Fruit fly (Drosophila melanogaster) whole organism, embryonic: ENCODE measurements around the gene Usp30.

ENCODE experiments used
- CG10147 ChIP-seq: fragments of 200-800 bp; sonication (Bioruptor generic); optimal IDR thresholded peaks from 2 replicates; lab custom pipeline; 2019; ENCODE audit warnings: missing biosample characterization, mild to moderate bottlenecking, missing genetic modification characterization, moderate library complexity
- CG10462 ChIP-seq: fragments of 200-800 bp; sonication (Bioruptor generic); optimal IDR thresholded peaks from 2 replicates; lab custom pipeline; 2016; ENCODE audit warnings: missing biosample characterization, missing genetic modification characterization
- CG10654 ChIP-seq: fragments of 200-800 bp; sonication (Bioruptor generic); optimal IDR thresholded peaks from 2 replicates; lab custom pipeline; 2016; ENCODE audit warnings: missing biosample characterization, missing genetic modification characterization
- CG14050 ChIP-seq: fragments of 200-800 bp; sonication (Bioruptor generic); IDR thresholded peaks from 3 replicates; pipeline ENCODE4 v1.3.6; 2022; ENCODE audit warnings: missing biosample characterization, missing genetic modification characterization
- CG1603 ChIP-seq: fragments of 200-800 bp; sonication (Bioruptor generic); optimal IDR thresholded peaks from 2 replicates; lab custom pipeline; 2019; ENCODE audit warnings: missing biosample characterization, mild to moderate bottlenecking, missing genetic modification characterization, moderate library complexity
- CG16813 ChIP-seq: fragments of 200-800 bp; sonication (Bioruptor generic); IDR thresholded peaks from 3 replicates; pipeline ENCODE4 v1.3.6; 2022; ENCODE audit warnings: missing biosample characterization, missing genetic modification characterization; ENCODE audit not compliant: partially characterized antibody
- CG17328 ChIP-seq: fragments of 200-800 bp; sonication (Bioruptor generic); IDR thresholded peaks from 2 replicates; pipeline ENCODE4 v1.3.6; 2022; ENCODE audit warnings: missing biosample characterization, missing genetic modification characterization
- CG2120 ChIP-seq: fragments of 200-800 bp; sonication (Bioruptor generic); optimal IDR thresholded peaks from 3 replicates; lab custom pipeline; 2016; ENCODE audit warnings: missing biosample characterization, missing genetic modification characterization
- CG2199 ChIP-seq: fragments of 200-800 bp; sonication (Bioruptor generic); IDR thresholded peaks from 3 replicates; pipeline ENCODE4 v1.3.6; 2022; ENCODE audit warnings: missing biosample characterization, missing genetic modification characterization
- CG2712 ChIP-seq: fragments of 200-800 bp; optimal IDR thresholded peaks from 3 replicates; lab custom pipeline; 2019; ENCODE audit warnings: missing biosample characterization, mild to moderate bottlenecking, missing genetic modification characterization, moderate library complexity
- CG32532 ChIP-seq: fragments of 200-800 bp; sonication (Bioruptor generic); IDR thresholded peaks from 2 replicates; pipeline ENCODE4 v1.3.6; 2022; ENCODE audit warnings: missing biosample characterization, missing genetic modification characterization
- CG5953 ChIP-seq: fragments of 200-800 bp; sonication (Bioruptor generic); IDR thresholded peaks from 2 replicates; pipeline ENCODE4 v1.3.6; 2022; ENCODE audit warnings: missing biosample characterization, missing genetic modification characterization
- CG6791 ChIP-seq: fragments of 200-800 bp; sonication (Bioruptor generic); IDR thresholded peaks from 3 replicates; pipeline ENCODE4 v1.3.6; 2022; ENCODE audit warnings: missing biosample characterization, missing genetic modification characterization; ENCODE audit not compliant: partially characterized antibody
- CG8359 ChIP-seq: fragments of 200-800 bp; sonication (Bioruptor generic); optimal IDR thresholded peaks from 2 replicates; lab custom pipeline; 2017; ENCODE audit warnings: missing biosample characterization, mild to moderate bottlenecking, missing genetic modification characterization, borderline replicate concordance
- CG9932 ChIP-seq: fragments of 200-800 bp; sonication (Bioruptor generic); IDR thresholded peaks from 2 replicates; pipeline ENCODE4 v1.3.6; 2022; ENCODE audit warnings: missing biosample characterization, missing genetic modification characterization
- D ChIP-seq, 2 experiments: fragments of 200-800 bp in 1 of 2; fragments of >200 bp in 1 of 2; sonication (Bioruptor generic) in 1 of 2; optimal IDR thresholded peaks; 2 replicates in 1 of 2; 3 replicates in 1 of 2; lab custom pipeline; 2017; ENCODE audit warnings: mild to moderate bottlenecking in 1 of 2, missing biosample characterization in 1 of 2, missing genetic modification characterization in 1 of 2, missing genetic modification reagents in 1 of 2
- Dp ChIP-seq: fragments of 200-800 bp; sonication (Bioruptor generic); optimal IDR thresholded peaks from 2 replicates; lab custom pipeline; 2018; ENCODE audit warnings: missing biosample characterization, mild to moderate bottlenecking, missing genetic modification characterization, moderate library complexity
- Eip74EF ChIP-seq, 2 experiments: fragments of 200-800 bp in 1 of 2; fragments of >200 bp in 1 of 2; sonication (Bioruptor generic) in 1 of 2; optimal IDR thresholded peaks; 2 replicates each; lab custom pipeline; 2017 to 2019; ENCODE audit warnings: missing biosample characterization in 2 of 2, missing genetic modification characterization in 2 of 2, mild to moderate bottlenecking in 1 of 2, moderate library complexity in 1 of 2
- Hand ChIP-seq: fragments of 200-800 bp; sonication (Bioruptor generic); optimal IDR thresholded peaks from 2 replicates; lab custom pipeline; 2017; ENCODE audit warnings: mild to moderate bottlenecking, missing biosample characterization, missing genetic modification reagents, missing genetic modification characterization
- Hmr ChIP-seq: fragments of 200-800 bp; sonication (Bioruptor generic); optimal IDR thresholded peaks from 3 replicates; lab custom pipeline; 2017; ENCODE audit warnings: mild to moderate bottlenecking, missing biosample characterization, missing genetic modification reagents, missing genetic modification characterization
- Hr39 ChIP-seq: fragments of >200 bp; optimal IDR thresholded peaks from 2 replicates; lab custom pipeline; 2017
- Hr51 ChIP-seq, 2 experiments: fragments of 200-800 bp; sonication (Bioruptor generic); optimal IDR thresholded peaks; 2 replicates in 1 of 2; 3 replicates in 1 of 2; lab custom pipeline; 2016 to 2018; ENCODE audit warnings: missing biosample characterization in 2 of 2, missing genetic modification characterization in 2 of 2, mild to moderate bottlenecking in 1 of 2, moderate library complexity in 1 of 2
- Hr78 ChIP-seq, 2 experiments: fragments of 200-800 bp in 1 of 2; fragments of >200 bp in 1 of 2; sonication (Bioruptor generic) in 1 of 2; optimal IDR thresholded peaks; 2 replicates each; lab custom pipeline; 2017 to 2019; ENCODE audit warnings: missing biosample characterization in 2 of 2, missing genetic modification characterization in 2 of 2, mild to moderate bottlenecking in 1 of 2, moderate library complexity in 1 of 2
- Meics ChIP-seq: fragments of 200-800 bp; sonication (Bioruptor generic); optimal IDR thresholded peaks from 2 replicates; lab custom pipeline; 2017; ENCODE audit warnings: missing biosample characterization, mild to moderate bottlenecking, missing genetic modification characterization
- Myb ChIP-seq: fragments of 200-800 bp; sonication (Bioruptor generic); optimal IDR thresholded peaks from 2 replicates; lab custom pipeline; 2016; ENCODE audit warnings: missing biosample characterization, missing genetic modification characterization
- PHDP ChIP-seq: fragments of 200-800 bp; sonication (Bioruptor generic); optimal IDR thresholded peaks from 3 replicates; lab custom pipeline; 2018; ENCODE audit warnings: missing biosample characterization, mild to moderate bottlenecking, missing genetic modification characterization, moderate library complexity
- Rfx ChIP-seq: fragments of 200-800 bp; sonication (Bioruptor generic); IDR thresholded peaks from 2 replicates; pipeline ENCODE4 v1.3.6; 2022; ENCODE audit warnings: missing biosample characterization, missing genetic modification characterization
- Rx ChIP-seq: fragments of 200-800 bp; sonication (Bioruptor generic); IDR thresholded peaks from 2 replicates; pipeline ENCODE4 v1.3.6; 2022; ENCODE audit warnings: missing biosample characterization, missing genetic modification characterization
- bcd ChIP-seq: fragments of 200-800 bp; sonication (Bioruptor generic); optimal IDR thresholded peaks from 2 replicates; lab custom pipeline; 2017; ENCODE audit warnings: missing biosample characterization, mild to moderate bottlenecking, missing genetic modification characterization
- caup ChIP-seq: fragments of 200-800 bp; sonication (Bioruptor generic); optimal IDR thresholded peaks from 3 replicates; lab custom pipeline; 2017; ENCODE audit warnings: missing biosample characterization, mild to moderate bottlenecking, missing genetic modification characterization, moderate library complexity; ENCODE audit not compliant: severe bottlenecking
- dmrt99B ChIP-seq: fragments of 200-800 bp; sonication (Bioruptor generic); optimal IDR thresholded peaks from 2 replicates; lab custom pipeline; 2018; ENCODE audit warnings: missing biosample characterization, mild to moderate bottlenecking, missing genetic modification characterization, moderate library complexity
- eve ChIP-seq, 2 experiments: fragments of >200 bp; optimal IDR thresholded peaks; 2 replicates each; lab custom pipeline; 2017; ENCODE audit warnings: missing biosample characterization in 2 of 2, missing genetic modification characterization in 2 of 2
- exex ChIP-seq: fragments of 200-800 bp; sonication (Bioruptor generic); optimal IDR thresholded peaks from 4 replicates; lab custom pipeline; 2018; ENCODE audit warnings: missing biosample characterization, mild to moderate bottlenecking, missing genetic modification characterization, moderate library complexity
- fru ChIP-seq: fragments of >200 bp; optimal IDR thresholded peaks from 2 replicates; lab custom pipeline; 2017
- fu2 ChIP-seq: fragments of 200-800 bp; sonication (Bioruptor generic); optimal IDR thresholded peaks from 2 replicates; lab custom pipeline; 2016; ENCODE audit warnings: missing biosample characterization, missing genetic modification characterization
- gcm ChIP-seq: fragments of 200-800 bp; sonication (Bioruptor generic); optimal IDR thresholded peaks from 2 replicates; lab custom pipeline; 2019; ENCODE audit warnings: missing biosample characterization, mild to moderate bottlenecking, missing genetic modification characterization, moderate library complexity
- h ChIP-seq: fragments of >200 bp; optimal IDR thresholded peaks from 2 replicates; lab custom pipeline; 2017
- hbn ChIP-seq: fragments of 200-800 bp; sonication (Bioruptor generic); IDR thresholded peaks from 2 replicates; pipeline ENCODE4 v1.3.6; 2022; ENCODE audit warnings: missing biosample characterization, missing genetic modification characterization; ENCODE audit not compliant: partially characterized antibody
- lab ChIP-seq: fragments of 200-800 bp; sonication (Bioruptor generic); optimal IDR thresholded peaks from 3 replicates; lab custom pipeline; 2017; ENCODE audit warnings: missing biosample characterization, missing genetic modification characterization, mild to moderate bottlenecking, moderate library complexity, missing genetic modification reagents
- mam ChIP-seq: fragments of 200-800 bp; sonication (Bioruptor generic); optimal IDR thresholded peaks from 3 replicates; lab custom pipeline; 2016; ENCODE audit warnings: missing biosample characterization, missing genetic modification characterization
- mirr ChIP-seq: fragments of 200-800 bp; sonication (Bioruptor generic); optimal IDR thresholded peaks from 3 replicates; lab custom pipeline; 2018; ENCODE audit warnings: missing biosample characterization, mild to moderate bottlenecking, missing genetic modification characterization
- oc ChIP-seq: fragments of 200-800 bp; sonication (Bioruptor generic); optimal IDR thresholded peaks from 2 replicates; lab custom pipeline; 2018; ENCODE audit warnings: missing biosample characterization, mild to moderate bottlenecking, missing genetic modification characterization, moderate library complexity
- peb ChIP-seq: fragments of 200-800 bp; sonication (Bioruptor generic); IDR thresholded peaks from 2 replicates; pipeline ENCODE4 v1.3.6; 2022; ENCODE audit warnings: missing biosample characterization, missing genetic modification characterization
- pnt ChIP-seq: fragments of 200-800 bp; sonication (Bioruptor generic); optimal IDR thresholded peaks from 3 replicates; lab custom pipeline; 2016; ENCODE audit warnings: missing biosample characterization, missing genetic modification characterization
- slou ChIP-seq: fragments of 200-800 bp; sonication (Bioruptor generic); optimal IDR thresholded peaks from 3 replicates; lab custom pipeline; 2016; ENCODE audit warnings: missing biosample characterization, missing genetic modification characterization
- sna ChIP-seq: fragments of 200-800 bp; sonication (Bioruptor generic); IDR thresholded peaks from 2 replicates; pipeline ENCODE4 v1.3.6; 2022; ENCODE audit warnings: missing biosample characterization, missing genetic modification characterization; ENCODE audit not compliant: partially characterized antibody
- vvl ChIP-seq: fragments of 200-800 bp; sonication (Bioruptor generic); IDR thresholded peaks from 2 replicates; pipeline ENCODE4 v1.3.6; 2022; ENCODE audit warnings: missing biosample characterization, missing genetic modification characterization
- zf30C ChIP-seq: fragments of 200-800 bp; sonication (Bioruptor generic); optimal IDR thresholded peaks from 3 replicates; lab custom pipeline; 2018; ENCODE audit warnings: missing biosample characterization, mild to moderate bottlenecking, missing genetic modification characterization
- zfh1 ChIP-seq: fragments of 200-800 bp; sonication (Bioruptor generic); IDR thresholded peaks from 3 replicates; pipeline ENCODE4 v1.3.6; 2022; ENCODE audit warnings: missing biosample characterization, missing genetic modification characterization

The Usp30 gene

dm6 chrX:5866095-5866494, 13.5 kb downstream of the Usp30 start (continued):
- peak; percentile 23 for TF ChIP-seq pnt (GFP tag; lab: Kevin White, UChicago)
- peak; percentile 22 for TF ChIP-seq gcm
- TF ChIP-seq Hr51 (GFP tag; optimal IDR thresholded peaks at IDR 0.05; lab: Kevin White, UChicago), result peak in 1 of 2 experiments; percentile 14
- no peak for TF ChIP-seq CG6791 (GFP tag; lab: Robert Waterston, UW)
- peak; percentile 2 for TF ChIP-seq PHDP (tag; lab: Kevin White, UChicago)
- TF ChIP-seq Myb (GFP tag; lab: Kevin White, UChicago), result peak; percentile 16
- no peak for TF ChIP-seq CG16813
- TF ChIP-seq lab, result peak; percentile 58
- no peak for TF ChIP-seq fru
- TF ChIP-seq Hmr (GFP tag; lab: Kevin White, UChicago), result peak; percentile 23
- no peak for TF ChIP-seq peb
- no peak for TF ChIP-seq D (optimal IDR thresholded peaks at IDR 0.05; lab: Kevin White, UChicago)
- no peak for TF ChIP-seq D (GFP tag; optimal IDR thresholded peaks at IDR 0.05; lab: Kevin White, UChicago)
- TF ChIP-seq mirr (GFP tag; lab: Kevin White, UChicago), result no peak
- TF ChIP-seq CG2199 (GFP tag; lab: Robert Waterston, UW), result no peak
- no peak for TF ChIP-seq CG10462 (GFP tag; lab: Kevin White, UChicago)
- TF ChIP-seq exex (tag; lab: Kevin White, UChicago), result no peak
- TF ChIP-seq mam (GFP tag; lab: Kevin White, UChicago), result peak; percentile 2
- peak; percentile 40 for TF ChIP-seq CG2120 (GFP tag; lab: Kevin White, UChicago)
- no peak for TF ChIP-seq oc (tag; lab: Kevin White, UChicago)
- no peak for TF ChIP-seq CG10147 (GFP tag; lab: Kevin White, UChicago)
- peak; percentile 1 for TF ChIP-seq CG2712 (tag; lab: Kevin White, UChicago)
- no peak for TF ChIP-seq Hr39 (lab: Kevin White, UChicago)
- TF ChIP-seq bcd (GFP tag; lab: Kevin White, UChicago), result no peak
- TF ChIP-seq vvl (GFP tag; lab: Robert Waterston, UW), result no peak
- no peak for TF ChIP-seq Dp (GFP tag; lab: Kevin White, UChicago)
- no peak for TF ChIP-seq fu2 (GFP tag; lab: Kevin White, UChicago)
- TF ChIP-seq Meics, result peak; percentile 13
- no peak for TF ChIP-seq Rx
- no peak for TF ChIP-seq CG32532 (GFP tag; lab: Robert Waterston, UW)
- no peak for TF ChIP-seq CG8359 (GFP tag; lab: Kevin White, UChicago)
- no peak for TF ChIP-seq CG10654 (GFP tag; lab: Kevin White, UChicago)
- TF ChIP-seq eve (GFP tag; optimal IDR thresholded peaks at IDR 0.05; lab: Kevin White, UChicago), result peak in 1 of 2 experiments; percentile 36
- TF ChIP-seq CG5953 (GFP tag; lab: Robert Waterston, UW), result no peak
- TF ChIP-seq CG9932, result peak; percentile 27; the same call in 1 of the 2 replicates
- TF ChIP-seq sna, result no peak
- TF ChIP-seq CG17328 (GFP tag; lab: Robert Waterston, UW), result no peak
- TF ChIP-seq h (lab: Kevin White, UChicago), result no peak
- peak; percentile 40; the same call in 1 of the 2 replicates for TF ChIP-seq Rfx
- no peak for TF ChIP-seq hbn (GFP tag; lab: Robert Waterston, UW)
- TF ChIP-seq caup (GFP tag; lab: Kevin White, UChicago), result no peak
- no peak for TF ChIP-seq Hr78 (GFP tag; optimal IDR thresholded peaks at IDR 0.05; lab: Kevin White, UChicago)
- peak; percentile 23; the same call in 1 of the 3 replicates for TF ChIP-seq zfh1 (GFP tag; lab: Robert Waterston, UW)
- no peak for TF ChIP-seq Eip74EF (GFP tag; optimal IDR thresholded peaks at IDR 0.05; lab: Kevin White, UChicago)
- no peak for TF ChIP-seq zf30C (GFP tag; lab: Kevin White, UChicago)
- TF ChIP-seq Hand, result no peak
- no peak for TF ChIP-seq CG14050
- TF ChIP-seq slou (GFP tag; lab: Kevin White, UChicago), result peak; percentile 14
- TF ChIP-seq dmrt99B, result peak; percentile 39
- TF ChIP-seq CG1603, result peak; percentile 29
